Worm (Caenorhabditis elegans) whole organism, L1 larva: Measurements from ENCODE around the gene F41C3.1.

ENCODE experiments used
- C16A3.4 ChIP-seq: fragments of 150-350 bp; optimal IDR thresholded peaks from 2 replicates; lab custom pipeline; 2014; ENCODE audit warnings: missing biosample characterization, missing genetic modification characterization
- aha-1 ChIP-seq: fragments of 150-350 bp; optimal IDR thresholded peaks from 2 replicates; lab custom pipeline; 2014; ENCODE audit warnings: missing biosample characterization, missing genetic modification characterization
- ceh-8 ChIP-seq: fragments of 200-800 bp; sonication (Bioruptor generic); optimal IDR thresholded peaks from 2 replicates; lab custom pipeline; 2018; ENCODE audit warnings: mild to moderate bottlenecking, missing genetic modification characterization, moderate library complexity, missing compliant biosample characterization
- egl-27 ChIP-seq, 2 experiments: fragments of 150-350 bp in 1 of 2; sonication (generic microtip); optimal IDR thresholded peaks; 3 replicates each; lab custom pipeline; 2017 to 2018; ENCODE audit warnings: missing biosample characterization in 2 of 2, missing genetic modification characterization in 2 of 2, missing genetic modification reagents in 2 of 2
- fkh-10 ChIP-seq: sonication (generic microtip); optimal IDR thresholded peaks from 2 replicates; lab custom pipeline; 2017; ENCODE audit warnings: missing biosample characterization, missing genetic modification reagents, missing genetic modification characterization
- lin-13 ChIP-seq: fragments of 150-350 bp; optimal IDR thresholded peaks from 2 replicates; lab custom pipeline; 2014; ENCODE audit warnings: missing biosample characterization, missing genetic modification reagents, missing genetic modification characterization
- lin-39 ChIP-seq: fragments of 150-350 bp; optimal IDR thresholded peaks from 2 replicates; lab custom pipeline; 2014; ENCODE audit warnings: missing biosample characterization, missing genetic modification reagents, missing genetic modification characterization
- nhr-11 ChIP-seq: fragments of 150-350 bp; optimal IDR thresholded peaks from 2 replicates; lab custom pipeline; 2014; ENCODE audit warnings: missing biosample characterization, missing genetic modification characterization
- nhr-12 ChIP-seq: sonication (generic microtip); optimal IDR thresholded peaks from 2 replicates; lab custom pipeline; 2017; ENCODE audit warnings: missing biosample characterization, missing genetic modification characterization
- unc-130 ChIP-seq: fragments of 150-350 bp; optimal IDR thresholded peaks from 2 replicates; lab custom pipeline; 2017; ENCODE audit warnings: missing biosample characterization, missing genetic modification characterization, inconsistent platforms
- unc-86 ChIP-seq: sonication (generic microtip); optimal IDR thresholded peaks from 2 replicates; lab custom pipeline; 2016; ENCODE audit warnings: missing genetic modification characterization, missing compliant biosample characterization
- zag-1 ChIP-seq: fragments of 150-350 bp; optimal IDR thresholded peaks from 2 replicates; lab custom pipeline; 2014; ENCODE audit warnings: missing biosample characterization, missing genetic modification characterization

ce11 chrII:4755654-4756053 is 3.5 kb downstream of the F41C3.1 start:
- TF ChIP-seq aha-1 (tag; lab: Kevin White, UChicago) (no peak), ceh-8 (GFP tag; lab: Kevin White, UChicago) (no peak), unc-130 (tag; lab: Kevin White, UChicago) (no peak), nhr-11 (tag; lab: Kevin White, UChicago) (no peak), unc-86 (no peak), fkh-10 (GFP tag; lab: Kevin White, UChicago) (no peak), C16A3.4 (no peak), egl-27 (tag; optimal IDR thresholded peaks at IDR 0.05; lab: Kevin White, UChicago) (no peak), zag-1 (tag; lab: Kevin White, UChicago) (no peak), lin-13 (GFP tag; lab: Kevin White, UChicago) (no peak), lin-39 (tag; lab: Kevin White, UChicago) (no peak), nhr-12 (no peak)
